Fruit fly (Drosophila melanogaster): ENCODE results near the gene MED30.
A peak's percentile ranks its signal among the peaks of the same experiment; 100 is the strongest.

MED30 gene

dm6 chr3L:604701-605100, 49.2 kb downstream of the MED30 start (continued):
- peak; percentile 20 for TF ChIP-seq CG13894 (tag; optimal IDR thresholded peaks at IDR 0.05)
- no peak for TF ChIP-seq Hsf (GFP tag; optimal IDR thresholded peaks at IDR 0.05)
- no peak for TF ChIP-seq CG10274 (GFP tag; optimal IDR thresholded peaks at IDR 0.05)
- TF ChIP-seq crp (GFP tag; optimal IDR thresholded peaks at IDR 0.05) = no peak
- no peak for TF ChIP-seq btn (GFP tag; optimal IDR thresholded peaks at IDR 0.05)
- TF ChIP-seq CG10979 (tag; optimal IDR thresholded peaks at IDR 0.05) = no peak
- no peak for TF ChIP-seq Dbx (GFP tag; IDR thresholded peaks at IDR 0.05)
- no peak for TF ChIP-seq CG16863 (GFP tag; optimal IDR thresholded peaks at IDR 0.05)
- no peak for TF ChIP-seq CG18011 (GFP tag; optimal IDR thresholded peaks at IDR 0.05)
- TF ChIP-seq CTCF (GFP tag; optimal IDR thresholded peaks at IDR 0.05) = peak; percentile 80
- no peak for TF ChIP-seq shn (GFP tag; optimal IDR thresholded peaks at IDR 0.05)
- TF ChIP-seq CG3847 (GFP tag; IDR thresholded peaks at IDR 0.05) = no peak
- TF ChIP-seq maf-S (GFP tag; optimal IDR thresholded peaks at IDR 0.05) = no peak
- TF ChIP-seq CG3995 (GFP tag; optimal IDR thresholded peaks at IDR 0.05) = no peak
- no peak for TF ChIP-seq psq (GFP tag; optimal IDR thresholded peaks at IDR 0.05)
- TF ChIP-seq sob (GFP tag; IDR thresholded peaks at IDR 0.05) = no peak
- peak; percentile 25 for TF ChIP-seq CG14710 (tag; optimal IDR thresholded peaks at IDR 0.05)
- no peak for TF ChIP-seq B-H2 (GFP tag; optimal IDR thresholded peaks at IDR 0.05)
- TF ChIP-seq so (GFP tag; IDR thresholded peaks at IDR 0.05) = no peak
- no peak for TF ChIP-seq Dip3 (GFP tag; optimal IDR thresholded peaks at IDR 0.05)
- no peak for TF ChIP-seq CG4282 (GFP tag; optimal IDR thresholded peaks at IDR 0.05)
- no peak for TF ChIP-seq nerfin-1 (tag; optimal IDR thresholded peaks at IDR 0.05)
- no peak for TF ChIP-seq hth (optimal IDR thresholded peaks at IDR 0.05)
- TF ChIP-seq CG3065 (GFP tag; optimal IDR thresholded peaks at IDR 0.05) = no peak
- TF ChIP-seq CG10431 (GFP tag; optimal IDR thresholded peaks at IDR 0.05) = no peak
- no peak for TF ChIP-seq Hmx (GFP tag; optimal IDR thresholded peaks at IDR 0.05)
- TF ChIP-seq ham (GFP tag; IDR thresholded peaks at IDR 0.05) = no peak
- no peak for TF ChIP-seq ind (GFP tag; optimal IDR thresholded peaks at IDR 0.05)
- TF ChIP-seq pzg (GFP tag; optimal IDR thresholded peaks at IDR 0.05) = peak; percentile 73
- TF ChIP-seq CG18476 (GFP tag; optimal IDR thresholded peaks at IDR 0.05) = no peak
- no peak for TF ChIP-seq tup (GFP tag; optimal IDR thresholded peaks at IDR 0.05)
- no peak for TF ChIP-seq luna (GFP tag; optimal IDR thresholded peaks at IDR 0.05)
- no peak for TF ChIP-seq CG6765 (GFP tag; optimal IDR thresholded peaks at IDR 0.05)
- no peak for TF ChIP-seq Xbp1 (GFP tag; optimal IDR thresholded peaks at IDR 0.05)
- no peak for TF ChIP-seq CG17186 (GFP tag; optimal IDR thresholded peaks at IDR 0.05)
- no peak for TF ChIP-seq corto (GFP tag; optimal IDR thresholded peaks at IDR 0.05)
- no peak for TF ChIP-seq ERR (GFP tag; optimal IDR thresholded peaks at IDR 0.05)
- TF ChIP-seq BEAF-32 (GFP tag; optimal IDR thresholded peaks at IDR 0.05) = peak; percentile 58
- TF ChIP-seq Med (GFP tag) = no peak
- no peak for TF ChIP-seq Jarid2 (GFP tag; optimal IDR thresholded peaks at IDR 0.05)
- TF ChIP-seq wek (GFP tag; optimal IDR thresholded peaks at IDR 0.05) = no peak
- no peak for TF ChIP-seq prd (optimal IDR thresholded peaks at IDR 0.05)
- no peak for TF ChIP-seq prd (GFP tag; IDR thresholded peaks at IDR 0.05)
- no peak for TF ChIP-seq zf30C (GFP tag; optimal IDR thresholded peaks at IDR 0.05)
- no peak for TF ChIP-seq ash1 (GFP tag; optimal IDR thresholded peaks at IDR 0.05)
- no peak for TF ChIP-seq CG12942 (GFP tag; optimal IDR thresholded peaks at IDR 0.05)
- no peak for TF ChIP-seq CG13296 (GFP tag; optimal IDR thresholded peaks at IDR 0.05)
- TF ChIP-seq tio (GFP tag; optimal IDR thresholded peaks at IDR 0.05) = no peak
- no peak for TF ChIP-seq sr (GFP tag; IDR thresholded peaks at IDR 0.05)
- no peak for TF ChIP-seq sisA (GFP tag; IDR thresholded peaks at IDR 0.05)
- TF ChIP-seq Lim3 (GFP tag; IDR thresholded peaks at IDR 0.05) = no peak
- TF ChIP-seq ase (GFP tag; IDR thresholded peaks at IDR 0.05) = no peak
- TF ChIP-seq zen (tag; optimal IDR thresholded peaks at IDR 0.05) = peak; percentile 67
- TF ChIP-seq CG3838 (GFP tag; optimal IDR thresholded peaks at IDR 0.05) = no peak

Data from whole organism, embryonic.